4 fruit fly cellular contexts compared by ENCODE assay signal in genomic region chr3R:31127357-31127775, dm6.
A peak's percentile ranks its signal among the peaks of the same experiment; 100 is the strongest.
TF ChIP-seq lines count a peak whose summit lies in the region.

No protein-coding gene starts in this region.

- peak; percentile 62 for TF ChIP-seq CTCF in whole organism, embryonic (GFP tag; optimal IDR thresholded peaks at IDR 0.05; lab: Kevin White, UChicago)

TF ChIP-seq in whole organism, adult, 20 proteins besides CTCF, POLR2A, EP300 and RAD21:
- peak; percentile 72 for TF ChIP-seq cic (GFP tag; optimal IDR thresholded peaks at IDR 0.05; lab: Kevin White, UChicago)
- TF ChIP-seq CG1620 (GFP tag; optimal IDR thresholded peaks at IDR 0.05; lab: Kevin White, UChicago) = no peak
- TF ChIP-seq Mnt (GFP tag; optimal IDR thresholded peaks at IDR 0.05; lab: Kevin White, UChicago) = no peak
- TF ChIP-seq CG12768 (GFP tag; optimal IDR thresholded peaks at IDR 0.05; lab: Kevin White, UChicago) = no peak
- TF ChIP-seq toe (GFP tag; optimal IDR thresholded peaks at IDR 0.05; lab: Kevin White, UChicago) = no peak
- TF ChIP-seq CG7045 (GFP tag; optimal IDR thresholded peaks at IDR 0.05; lab: Kevin White, UChicago) = no peak
- TF ChIP-seq CG11617 (GFP tag; optimal IDR thresholded peaks at IDR 0.05; lab: Kevin White, UChicago) = no peak
- no peak for TF ChIP-seq CG5204 (GFP tag; optimal IDR thresholded peaks at IDR 0.05; lab: Kevin White, UChicago)
- TF ChIP-seq Clk (GFP tag; optimal IDR thresholded peaks at IDR 0.05; lab: Kevin White, UChicago) = no peak
- TF ChIP-seq pad (GFP tag; optimal IDR thresholded peaks at IDR 0.05; lab: Kevin White, UChicago) = no peak
- no peak for TF ChIP-seq tj (GFP tag; optimal IDR thresholded peaks at IDR 0.05; lab: Kevin White, UChicago)
- no peak for TF ChIP-seq CG14711 (tag; optimal IDR thresholded peaks at IDR 0.05; lab: Kevin White, UChicago)
- no peak for TF ChIP-seq ovo (GFP tag; optimal IDR thresholded peaks at IDR 0.05; lab: Kevin White, UChicago)
- TF ChIP-seq Hr96 (GFP tag; optimal IDR thresholded peaks at IDR 0.05; lab: Kevin White, UChicago) = no peak
- peak; percentile 17 for TF ChIP-seq CG33017 (tag; optimal IDR thresholded peaks at IDR 0.05; lab: Kevin White, UChicago)
- peak; percentile 41 for TF ChIP-seq CG7101 (tag; optimal IDR thresholded peaks at IDR 0.05; lab: Kevin White, UChicago)
- peak; percentile 94 for TF ChIP-seq kay (GFP tag; lab: Kevin White, UChicago; ENCODE audit: borderline replicate concordance)
- TF ChIP-seq cnc (optimal IDR thresholded peaks at IDR 0.05; lab: Kevin White, UChicago) = no peak
- no peak for TF ChIP-seq Crg-1 (GFP tag; optimal IDR thresholded peaks at IDR 0.05; lab: Kevin White, UChicago)
- peak; percentile 17 for TF ChIP-seq bab1 (GFP tag; optimal IDR thresholded peaks at IDR 0.05; lab: Kevin White, UChicago)
TF ChIP-seq in whole organism, adult: peak in this region for 5.

TF ChIP-seq in whole organism, embryonic, 481 proteins besides CTCF, POLR2A, EP300 and RAD21 (continues in another document):
- TF ChIP-seq kay (GFP tag; optimal IDR thresholded peaks at IDR 0.05; lab: Kevin White, UChicago) = peak; percentile 60
- TF ChIP-seq CG43689 (GFP tag; IDR thresholded peaks at IDR 0.05; lab: Robert Waterston, UW) = no peak
- peak; percentile 72 for TF ChIP-seq E2f2 (GFP tag; IDR thresholded peaks at IDR 0.05; lab: Robert Waterston, UW)
- peak; percentile 38 for TF ChIP-seq gfzf (GFP tag; optimal IDR thresholded peaks at IDR 0.05; lab: Kevin White, UChicago)
- TF ChIP-seq abd-A (tag; optimal IDR thresholded peaks at IDR 0.05; lab: Kevin White, UChicago) = peak; percentile 83
- TF ChIP-seq CG12299 (tag; optimal IDR thresholded peaks at IDR 0.05; lab: Kevin White, UChicago) = peak; percentile 33
- TF ChIP-seq CG3407 (GFP tag; optimal IDR thresholded peaks at IDR 0.05; lab: Kevin White, UChicago) = peak; percentile 22
- TF ChIP-seq CG10147 (GFP tag; optimal IDR thresholded peaks at IDR 0.05; lab: Kevin White, UChicago) = peak; percentile 39
- TF ChIP-seq z (GFP tag; IDR thresholded peaks at IDR 0.05; lab: Robert Waterston, UW) = no peak
- TF ChIP-seq Hmr (GFP tag; optimal IDR thresholded peaks at IDR 0.05; lab: Kevin White, UChicago) = peak; percentile 45
- TF ChIP-seq unpg (GFP tag; optimal IDR thresholded peaks at IDR 0.05; lab: Kevin White, UChicago) = peak; percentile 32
- no peak for TF ChIP-seq CG10267 (tag; optimal IDR thresholded peaks at IDR 0.05; lab: Kevin White, UChicago)
- TF ChIP-seq CG6791 (GFP tag; IDR thresholded peaks at IDR 0.05; lab: Robert Waterston, UW; ENCODE audit: partially characterized antibody) = no peak
- peak; percentile 4 for TF ChIP-seq pzg (GFP tag; optimal IDR thresholded peaks at IDR 0.05; lab: Kevin White, UChicago)
- peak; percentile 1 for TF ChIP-seq lab (GFP tag; optimal IDR thresholded peaks at IDR 0.05; lab: Kevin White, UChicago)
- TF ChIP-seq vvl (GFP tag; IDR thresholded peaks at IDR 0.05; lab: Robert Waterston, UW) = peak; percentile 53; the same call in 1 of the 2 replicates
- peak; percentile 24 for TF ChIP-seq CG1603 (tag; optimal IDR thresholded peaks at IDR 0.05; lab: Kevin White, UChicago)
- TF ChIP-seq sd (tag; optimal IDR thresholded peaks at IDR 0.05; lab: Kevin White, UChicago) = peak; percentile 30
- peak; percentile 38; the same call in 1 of the 2 replicates for TF ChIP-seq Bgb (GFP tag; IDR thresholded peaks at IDR 0.05; lab: Robert Waterston, UW; ENCODE audit: partially characterized antibody)
- no peak for TF ChIP-seq CG11504 (tag; optimal IDR thresholded peaks at IDR 0.05; lab: Kevin White, UChicago)
- TF ChIP-seq CG13894 (tag; optimal IDR thresholded peaks at IDR 0.05; lab: Kevin White, UChicago) = peak; percentile 53
- peak; percentile 1 for TF ChIP-seq Nf-YC (tag; optimal IDR thresholded peaks at IDR 0.05; lab: Kevin White, UChicago)
- peak; percentile 55 for TF ChIP-seq sug (tag; optimal IDR thresholded peaks at IDR 0.05; lab: Kevin White, UChicago)
- TF ChIP-seq CG10274 (GFP tag; optimal IDR thresholded peaks at IDR 0.05; lab: Kevin White, UChicago) = no peak

TF ChIP-seq in whole organism, prepupa, 60 proteins besides CTCF, POLR2A, EP300 and RAD21:
- TF ChIP-seq net (GFP tag; optimal IDR thresholded peaks at IDR 0.05; lab: Kevin White, UChicago) (no peak), fkh (GFP tag; optimal IDR thresholded peaks at IDR 0.05; lab: Kevin White, UChicago) (peak; percentile 60)

TF ChIP-seq in whole organism, wandering third instar larva, 38 proteins besides CTCF, POLR2A, EP300 and RAD21:
- TF ChIP-seq Rel (GFP tag; optimal IDR thresholded peaks at IDR 0.05; lab: Kevin White, UChicago) (no peak), Rel (tag; optimal IDR thresholded peaks at IDR 0.05; lab: Kevin White, UChicago) (peak; percentile 68), CrebA (GFP tag; optimal IDR thresholded peaks at IDR 0.05; lab: Kevin White, UChicago; ENCODE audit: borderline replicate concordance) (no peak)
